Worm (Caenorhabditis elegans) whole organism, L2 larva: ENCODE measurements around the gene dnj-10.

Source experiments
- C34F6.9 ChIP-seq: fragments of 150-350 bp; optimal IDR thresholded peaks from 2 replicates; lab custom pipeline; 2014; ENCODE audit warnings: missing biosample characterization, missing genetic modification characterization
- F13H6.1 ChIP-seq: sonication (generic microtip); optimal IDR thresholded peaks from 2 replicates; lab custom pipeline; 2016; ENCODE audit warnings: missing genetic modification characterization, missing compliant biosample characterization
- R02D3.7 ChIP-seq: fragments of 150-350 bp; optimal IDR thresholded peaks from 2 replicates; lab custom pipeline; 2014; ENCODE audit warnings: missing biosample characterization, missing genetic modification characterization
- ZK546.5 ChIP-seq: sonication (generic microtip); optimal IDR thresholded peaks from 2 replicates; lab custom pipeline; 2017; ENCODE audit warnings: missing biosample characterization, missing genetic modification characterization
- alr-1 ChIP-seq: fragments of 150-350 bp; optimal IDR thresholded peaks from 2 replicates; lab custom pipeline; 2014; ENCODE audit warnings: missing biosample characterization, missing genetic modification characterization
- aly-2 ChIP-seq: fragments of 150-350 bp; optimal IDR thresholded peaks from 2 replicates; lab custom pipeline; 2014; ENCODE audit warnings: missing biosample characterization, missing genetic modification characterization
- blmp-1 ChIP-seq: sonication (generic microtip); optimal IDR thresholded peaks from 2 replicates; lab custom pipeline; 2017; ENCODE audit warnings: missing genetic modification characterization, mild to moderate bottlenecking, missing compliant biosample characterization, antibody characterized with exemption, moderate library complexity; ENCODE audit not compliant: insufficient read depth
- ceh-16 ChIP-seq: fragments of 150-350 bp; optimal IDR thresholded peaks from 2 replicates; lab custom pipeline; 2014; ENCODE audit warnings: missing biosample characterization, missing genetic modification characterization
- crh-2 ChIP-seq: sonication (generic microtip); optimal IDR thresholded peaks from 2 replicates; lab custom pipeline; 2017; ENCODE audit warnings: missing biosample characterization, missing genetic modification characterization
- egl-27 ChIP-seq: sonication (generic microtip); optimal IDR thresholded peaks from 3 replicates; lab custom pipeline; 2017; ENCODE audit warnings: missing biosample characterization, missing genetic modification reagents, missing genetic modification characterization
- elt-1 ChIP-seq: fragments of 150-350 bp; optimal IDR thresholded peaks from 2 replicates; lab custom pipeline; 2014; ENCODE audit warnings: missing biosample characterization, missing genetic modification characterization
- elt-3 ChIP-seq: sonication (generic microtip); optimal IDR thresholded peaks from 2 replicates; lab custom pipeline; 2017; ENCODE audit warnings: missing biosample characterization, missing genetic modification characterization
- fos-1 ChIP-seq: fragments of 150-350 bp; optimal IDR thresholded peaks from 2 replicates; lab custom pipeline; 2014; ENCODE audit warnings: missing biosample characterization, missing genetic modification characterization
- lin-11 ChIP-seq: fragments of 150-350 bp; sonication (generic microtip); optimal IDR thresholded peaks from 2 replicates; lab custom pipeline; 2014; ENCODE audit warnings: missing biosample characterization, missing genetic modification characterization, inconsistent platforms, mixed read lengths
- lin-13 ChIP-seq: fragments of 150-350 bp; optimal IDR thresholded peaks from 2 replicates; lab custom pipeline; 2014; ENCODE audit warnings: missing biosample characterization, missing genetic modification reagents, missing genetic modification characterization
- lsy-2 ChIP-seq, 2 experiments: fragments of 150-350 bp in 1 of 2; sonication (generic microtip) in 1 of 2; optimal IDR thresholded peaks; 2 replicates each; lab custom pipeline; 2014 to 2017; ENCODE audit warnings: missing biosample characterization in 2 of 2, missing genetic modification characterization in 2 of 2
- mab-5 ChIP-seq: fragments of 150-350 bp; optimal IDR thresholded peaks from 2 replicates; lab custom pipeline; 2014; ENCODE audit warnings: missing biosample characterization, missing genetic modification characterization
- mdl-1 ChIP-seq, 2 experiments: fragments of 150-350 bp in 1 of 2; sonication (generic microtip) in 1 of 2; optimal IDR thresholded peaks; 2 replicates each; lab custom pipeline; 2017; ENCODE audit warnings: missing biosample characterization in 2 of 2, missing genetic modification characterization in 2 of 2
- nhr-10 ChIP-seq: sonication (generic microtip); optimal IDR thresholded peaks from 2 replicates; lab custom pipeline; 2017; ENCODE audit warnings: missing biosample characterization, missing genetic modification characterization
- nhr-129 ChIP-seq: fragments of 150-350 bp; optimal IDR thresholded peaks from 2 replicates; lab custom pipeline; 2014; ENCODE audit warnings: missing biosample characterization, missing genetic modification characterization
- nhr-23 ChIP-seq: fragments of 150-350 bp; optimal IDR thresholded peaks from 2 replicates; lab custom pipeline; 2014; ENCODE audit warnings: missing biosample characterization, missing genetic modification reagents, missing genetic modification characterization
- nhr-237 ChIP-seq: fragments of 150-350 bp; optimal IDR thresholded peaks from 2 replicates; lab custom pipeline; 2014; ENCODE audit warnings: missing biosample characterization, missing genetic modification characterization
- nhr-25 ChIP-seq: fragments of 150-350 bp; sonication (generic microtip); optimal IDR thresholded peaks from 3 replicates; lab custom pipeline; 2014; ENCODE audit warnings: missing biosample characterization, missing genetic modification characterization
- nhr-6 ChIP-seq: fragments of 150-350 bp; optimal IDR thresholded peaks from 2 replicates; lab custom pipeline; 2014; ENCODE audit warnings: missing biosample characterization, missing genetic modification characterization
- nhr-77 ChIP-seq: fragments of 150-350 bp; optimal IDR thresholded peaks from 2 replicates; lab custom pipeline; 2014; ENCODE audit warnings: missing biosample characterization, missing genetic modification characterization
- peb-1 ChIP-seq: fragments of 150-350 bp; optimal IDR thresholded peaks from 2 replicates; lab custom pipeline; 2014; ENCODE audit warnings: missing biosample characterization, missing genetic modification characterization
- sem-4 ChIP-seq: fragments of 150-350 bp; optimal IDR thresholded peaks from 2 replicates; lab custom pipeline; 2014; ENCODE audit warnings: missing biosample characterization, missing genetic modification reagents, missing genetic modification characterization
- sma-3 ChIP-seq: sonication (generic microtip); optimal IDR thresholded peaks from 2 replicates; lab custom pipeline; 2016; ENCODE audit warnings: missing genetic modification reagents, missing genetic modification characterization, missing compliant biosample characterization
- sma-9 ChIP-seq, 2 experiments: fragments of 150-350 bp in 1 of 2; sonication (generic microtip) in 1 of 2; optimal IDR thresholded peaks; 2 replicates each; lab custom pipeline; 2014 to 2016; ENCODE audit warnings: missing genetic modification characterization in 2 of 2, mild to moderate bottlenecking in 1 of 2, missing biosample characterization in 1 of 2, missing compliant biosample characterization in 1 of 2, missing genetic modification reagents in 1 of 2, moderate library complexity in 1 of 2
- snpc-4 ChIP-seq: fragments of 150-350 bp; optimal IDR thresholded peaks from 2 replicates; lab custom pipeline; 2014; ENCODE audit warnings: missing biosample characterization, missing genetic modification characterization
- unc-39 ChIP-seq: fragments of 150-350 bp; optimal IDR thresholded peaks from 2 replicates; lab custom pipeline; 2014; ENCODE audit warnings: missing biosample characterization, missing genetic modification characterization
- unc-55 ChIP-seq: fragments of 150-350 bp; sonication (generic microtip); optimal IDR thresholded peaks from 3 replicates; lab custom pipeline; 2014; ENCODE audit warnings: missing biosample characterization, missing genetic modification reagents, missing genetic modification characterization
- unc-62 ChIP-seq: fragments of 150-350 bp; optimal IDR thresholded peaks from 2 replicates; lab custom pipeline; 2014; ENCODE audit warnings: missing biosample characterization, missing genetic modification reagents, missing genetic modification characterization
- zag-1 ChIP-seq: fragments of 150-350 bp; optimal IDR thresholded peaks from 2 replicates; lab custom pipeline; 2014; ENCODE audit warnings: missing biosample characterization, missing genetic modification characterization
- ztf-11 ChIP-seq: sonication (generic microtip); optimal IDR thresholded peaks from 2 replicates; lab custom pipeline; 2017; ENCODE audit warnings: missing biosample characterization, missing genetic modification characterization
- ztf-4 ChIP-seq: fragments of 150-350 bp; optimal IDR thresholded peaks from 2 replicates; lab custom pipeline; 2014; ENCODE audit warnings: missing biosample characterization, missing genetic modification characterization

Gene dnj-10

ce11 chrIII:8593620-8594019 is 37.3 kb upstream of the dnj-10 start, which contains the start of gene C06E1.7:
TSS of gene C06E1.7 (minus strand) at chrIII:8593720.
- TF ChIP-seq sma-3 (no peak), fos-1 (no peak), nhr-6 (tag; lab: Kevin White, UChicago) (no peak), unc-39 (no peak), zag-1 (no peak), nhr-23 (tag; lab: Kevin White, UChicago) (no peak), elt-1 (tag; lab: Kevin White, UChicago) (no peak), unc-55 (GFP tag; lab: Kevin White, UChicago) (no peak), lsy-2 (tag; optimal IDR thresholded peaks at IDR 0.05; lab: Kevin White, UChicago) (no peak), mdl-1 (tag; optimal IDR thresholded peaks at IDR 0.05; lab: Kevin White, UChicago) (no peak)

ce11 chrIII:8594088-8594487 is 36.9 kb upstream of the dnj-10 start:
- no peak for TF ChIP-seq nhr-77 (tag; lab: Kevin White, UChicago)
- TF ChIP-seq blmp-1 (tag; lab: Kevin White, UChicago), result no peak
- TF ChIP-seq lsy-2 (tag; optimal IDR thresholded peaks at IDR 0.05; lab: Kevin White, UChicago), result no peak
- no peak for TF ChIP-seq ZK546.5
- peak; percentile 90 for TF ChIP-seq fos-1
- TF ChIP-seq nhr-25, result no peak
- TF ChIP-seq unc-62 (GFP tag; lab: Kevin White, UChicago), result no peak
- TF ChIP-seq zag-1, result no peak
- TF ChIP-seq sem-4 (tag; lab: Kevin White, UChicago), result no peak
- peak; percentile 55 for TF ChIP-seq sma-9 (GFP tag; optimal IDR thresholded peaks at IDR 0.05; lab: Kevin White, UChicago)
- TF ChIP-seq sma-9 (tag; optimal IDR thresholded peaks at IDR 0.05; lab: Kevin White, UChicago), result no peak
- TF ChIP-seq snpc-4, result no peak
- TF ChIP-seq crh-2 (tag; lab: Kevin White, UChicago), result peak; percentile 1
- TF ChIP-seq F13H6.1 (tag; lab: Kevin White, UChicago), result no peak

- TF ChIP-seq alr-1 (no peak), nhr-129 (no peak), ztf-11 (no peak), crh-2 (tag; lab: Kevin White, UChicago) (no peak), mab-5 (tag; lab: Kevin White, UChicago) (no peak), elt-3 (tag; lab: Kevin White, UChicago) (no peak), F13H6.1 (tag; lab: Kevin White, UChicago) (no peak), peb-1 (tag; lab: Kevin White, UChicago) (no peak), nhr-6 (tag; lab: Kevin White, UChicago) (no peak), egl-27 (tag; lab: Kevin White, UChicago) (no peak), zag-1 (no peak), R02D3.7 (tag; lab: Kevin White, UChicago) (no peak), ztf-4 (no peak), nhr-237 (tag; lab: Kevin White, UChicago) (no peak), nhr-10 (no peak), aly-2 (tag; lab: Kevin White, UChicago) (no peak), sma-3 (no peak), sem-4 (tag; lab: Kevin White, UChicago) (no peak)
These were observed 34.3 kb upstream of the dnj-10 start for ce11 chrIII:8596692-8597091.

- TF ChIP-seq nhr-6 (tag; lab: Kevin White, UChicago) (no peak), snpc-4 (no peak), unc-55 (GFP tag; lab: Kevin White, UChicago) (no peak), C34F6.9 (tag; lab: Kevin White, UChicago) (no peak), unc-39 (no peak), F13H6.1 (tag; lab: Kevin White, UChicago) (no peak), sem-4 (tag; lab: Kevin White, UChicago) (no peak), ceh-16 (tag; lab: Kevin White, UChicago) (no peak), nhr-10 (no peak), blmp-1 (tag; lab: Kevin White, UChicago) (no peak), lin-13 (GFP tag; lab: Kevin White, UChicago) (no peak), ztf-4 (no peak), ZK546.5 (no peak), nhr-129 (no peak), fos-1 (no peak), lin-11 (tag; lab: Kevin White, UChicago) (no peak), mdl-1 (tag; optimal IDR thresholded peaks at IDR 0.05; lab: Kevin White, UChicago) (no peak), alr-1 (no peak)
These were observed 33.2 kb upstream of the dnj-10 start, which contains the start of gene ztf-30 for ce11 chrIII:8597770-8598169. TSS of gene ztf-30 (minus strand) at chrIII:8597870.
